Fruit fly (Drosophila melanogaster) whole organism: ENCODE results near the gene Cp7Fb.

Experiments used
- CG8478 ChIP-seq: fragments of >200 bp; optimal IDR thresholded peaks from 2 replicates; lab custom pipeline; 2018; ENCODE audit warnings: inconsistent platforms
- Dll ChIP-seq: fragments of >200 bp; optimal IDR thresholded peaks from 2 replicates; lab custom pipeline; 2017
- EcR ChIP-seq, 2 experiments: fragments of >200 bp; optimal IDR thresholded peaks; 2 replicates each; lab custom pipeline; 2017; ENCODE audit warnings: missing biosample characterization in 2 of 2, missing genetic modification characterization in 2 of 2, missing genetic modification reagents in 2 of 2
- pan ChIP-seq: fragments of >200 bp; optimal IDR thresholded peaks from 2 replicates; lab custom pipeline; 2017
- psq ChIP-seq: fragments of >200 bp; optimal IDR thresholded peaks from 2 replicates; lab custom pipeline; 2017
- usp ChIP-seq: fragments of >200 bp; optimal IDR thresholded peaks from 2 replicates; lab custom pipeline; 2017; ENCODE audit warnings: missing biosample characterization, missing genetic modification characterization, mixed read lengths

DNA sequence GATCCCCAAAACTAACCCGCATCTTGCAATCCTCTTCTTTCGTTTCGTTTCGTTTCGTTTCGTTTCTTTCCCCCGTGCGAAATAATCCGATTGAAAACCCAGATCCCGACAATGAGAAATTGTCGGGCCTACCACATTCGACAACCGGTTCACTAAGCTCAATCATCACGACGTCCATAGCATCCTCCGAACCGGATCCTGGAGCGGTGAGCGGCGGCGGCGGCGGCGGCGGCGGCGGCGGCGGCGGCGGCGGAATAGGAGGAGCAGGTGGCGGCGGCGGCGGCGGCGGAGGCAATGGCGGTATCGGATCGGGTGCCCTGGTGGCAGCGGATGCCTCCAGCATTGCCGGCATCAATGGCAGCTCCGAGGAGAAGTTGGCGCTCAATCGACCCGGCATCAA, 38.6 kb downstream of the Cp7Fb start:
- no peak for TF ChIP-seq psq (lab: Kevin White, UChicago)
- TF ChIP-seq Dll = no peak
- no peak for TF ChIP-seq usp (GFP tag; lab: Kevin White, UChicago)
- no peak for TF ChIP-seq CG8478 (lab: Kevin White, UChicago)
- no peak for TF ChIP-seq pan (lab: Kevin White, UChicago)
- TF ChIP-seq EcR (GFP tag; optimal IDR thresholded peaks at IDR 0.05; lab: Kevin White, UChicago) = no peak
